Worm (Caenorhabditis elegans) whole organism, late embryonic: Measurements from ENCODE around the gene F46B3.7.

Experiments
- pax-1 ChIP-seq: fragments of 150-350 bp; optimal IDR thresholded peaks from 2 replicates; lab custom pipeline; 2014; ENCODE audit warnings: missing biosample characterization, missing genetic modification characterization
- syd-9 ChIP-seq: sonication (generic microtip); optimal IDR thresholded peaks from 2 replicates; lab custom pipeline; 2016; ENCODE audit warnings: mild to moderate bottlenecking, missing genetic modification characterization, moderate library complexity, missing compliant biosample characterization

ce11 chrV:20606617-20607016, 11.9 kb downstream of the F46B3.7 start, which contains the start of gene F46B3.23:
- no peak for TF ChIP-seq syd-9
- TF ChIP-seq pax-1 (tag; lab: Kevin White, UChicago) = no peak
